Worm (Caenorhabditis elegans): Measurements from ENCODE around the gene irld-12.

DNA sequence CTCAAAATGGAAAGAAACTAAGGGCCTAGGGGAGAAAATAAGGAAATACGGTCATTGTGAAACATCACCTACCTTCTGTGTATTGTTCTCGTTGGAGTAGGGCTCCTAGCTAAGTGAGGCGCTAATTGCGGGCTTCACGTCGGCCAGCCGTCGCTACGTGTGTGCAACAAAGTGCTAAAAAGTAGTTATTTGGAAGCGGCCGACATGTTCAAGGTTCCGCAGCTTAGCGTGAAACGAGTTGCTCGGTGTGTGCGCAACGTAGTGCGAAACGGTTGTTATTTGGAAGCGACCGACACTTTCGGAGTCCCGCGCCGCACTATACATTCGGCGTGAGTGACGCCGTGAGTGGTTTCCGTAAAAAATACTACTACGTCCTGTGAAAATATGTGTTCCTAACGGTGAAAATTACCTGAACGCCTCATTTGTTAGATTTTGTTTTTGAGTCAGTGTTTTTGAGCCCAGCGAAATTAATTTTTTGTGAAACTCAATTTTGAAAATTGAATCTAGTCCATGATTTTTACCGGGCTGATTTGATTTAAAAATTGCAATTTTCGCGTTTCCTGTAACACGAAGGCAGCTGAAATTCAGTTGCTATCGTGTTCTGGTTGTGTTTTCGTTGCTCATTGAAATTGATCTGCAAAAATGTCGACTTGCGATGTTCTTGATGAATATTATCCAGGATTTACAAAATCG, 49.8 kb downstream of the irld-12 start, which contains the start of gene srw-129:
- TF ChIP-seq ama-1 (optimal IDR thresholded peaks at IDR 0.05) (no peak), ama-1 (GFP tag; optimal IDR thresholded peaks at IDR 0.05) (no peak), madf-6 (GFP tag; IDR thresholded peaks at IDR 0.05) (no peak), F52B5.7 (tag; optimal IDR thresholded peaks at IDR 0.05) (no peak), F10E7.11 (tag; optimal IDR thresholded peaks at IDR 0.05) (no peak), egl-18 (GFP tag; IDR thresholded peaks at IDR 0.05) (no peak), snpc-4 (GFP tag; optimal IDR thresholded peaks at IDR 0.05) (no peak), snpc-4 (tag; optimal IDR thresholded peaks at IDR 0.05) (peak in 3 of 4 experiments; percentile 51 to 95 (median 91)), madf-10 (tag; optimal IDR thresholded peaks at IDR 0.05) (no peak), sdz-38 (tag; optimal IDR thresholded peaks at IDR 0.05) (no peak), zim-3 (tag; optimal IDR thresholded peaks at IDR 0.05) (no peak), pha-4 (tag; optimal IDR thresholded peaks at IDR 0.05) (no peak), lin-26 (GFP tag; IDR thresholded peaks at IDR 0.05) (no peak), B0261.1 (tag; optimal IDR thresholded peaks at IDR 0.05) (no peak), attf-5 (GFP tag; optimal IDR thresholded peaks at IDR 0.05) (no peak)

Data from whole organism, young adult.